Fruit fly (Drosophila melanogaster) whole organism, prepupa: Measurements from ENCODE around the gene CG13737.
A peak's percentile ranks its signal among the peaks of the same experiment; 100 is the strongest.

Source experiments
- CG10631 ChIP-seq: fragments of 200-800 bp; sonication (Bioruptor generic); optimal IDR thresholded peaks from 2 replicates; lab custom pipeline; 2016; ENCODE audit warnings: missing biosample characterization, missing genetic modification characterization
- CG11294 ChIP-seq: fragments of 200-800 bp; sonication (Bioruptor generic); IDR thresholded peaks from 2 replicates; pipeline ENCODE4 v1.3.6; 2022; ENCODE audit warnings: missing biosample characterization, missing genetic modification characterization
- CG11902 ChIP-seq: fragments of 200-800 bp; sonication (Bioruptor generic); optimal IDR thresholded peaks from 3 replicates; lab custom pipeline; 2016; ENCODE audit warnings: missing biosample characterization, missing genetic modification characterization
- CG15336 ChIP-seq: fragments of 200-800 bp; sonication (Bioruptor generic); IDR thresholded peaks from 2 replicates; pipeline ENCODE4 v1.3.6; 2022; ENCODE audit warnings: missing biosample characterization, missing genetic modification characterization
- CG16779 ChIP-seq: fragments of 200-800 bp; sonication (Bioruptor generic); optimal IDR thresholded peaks from 3 replicates; lab custom pipeline; 2017; ENCODE audit warnings: missing biosample characterization, mild to moderate bottlenecking, missing genetic modification characterization
- CG31627 ChIP-seq: fragments of 200-800 bp; sonication (Bioruptor generic); optimal IDR thresholded peaks from 3 replicates; lab custom pipeline; 2016; ENCODE audit warnings: missing biosample characterization, missing genetic modification characterization
- CG32006 ChIP-seq: fragments of 200-800 bp; sonication (Bioruptor generic); optimal IDR thresholded peaks from 3 replicates; lab custom pipeline; 2017; ENCODE audit warnings: missing biosample characterization, mild to moderate bottlenecking, missing genetic modification characterization
- CG3919 ChIP-seq: fragments of 200-800 bp; sonication (Bioruptor generic); optimal IDR thresholded peaks from 3 replicates; lab custom pipeline; 2016; ENCODE audit warnings: missing biosample characterization, missing genetic modification characterization
- CG6163 ChIP-seq: fragments of 200-800 bp; sonication (Bioruptor generic); IDR thresholded peaks from 3 replicates; pipeline ENCODE4 v1.3.6; 2022; ENCODE audit warnings: missing biosample characterization, missing genetic modification characterization
- CG6276 ChIP-seq: fragments of 200-800 bp; sonication (Bioruptor generic); optimal IDR thresholded peaks from 2 replicates; lab custom pipeline; 2017; ENCODE audit warnings: missing biosample characterization, mild to moderate bottlenecking, missing genetic modification characterization
- CG6792 ChIP-seq: fragments of 200-800 bp; sonication (Bioruptor generic); optimal IDR thresholded peaks from 3 replicates; lab custom pipeline; 2016; ENCODE audit warnings: missing biosample characterization, missing genetic modification characterization
- CG6854 ChIP-seq: fragments of 200-800 bp; sonication (Bioruptor generic); optimal IDR thresholded peaks from 2 replicates; lab custom pipeline; 2017; ENCODE audit warnings: missing biosample characterization, mild to moderate bottlenecking, missing genetic modification characterization
- CG7368 ChIP-seq: fragments of 200-800 bp; sonication (Bioruptor generic); optimal IDR thresholded peaks from 3 replicates; lab custom pipeline; 2016; ENCODE audit warnings: missing biosample characterization, missing genetic modification characterization
- CG8119 ChIP-seq: fragments of 200-800 bp; sonication (Bioruptor generic); IDR thresholded peaks from 3 replicates; pipeline ENCODE4 v1.3.6; 2022; ENCODE audit warnings: missing biosample characterization, missing genetic modification characterization
- CG8632 ChIP-seq: fragments of 200-800 bp; sonication (Bioruptor generic); optimal IDR thresholded peaks from 3 replicates; lab custom pipeline; 2016; ENCODE audit warnings: missing biosample characterization, missing genetic modification characterization
- Eip75B ChIP-seq: fragments of 200-800 bp; sonication (Bioruptor generic); optimal IDR thresholded peaks from 3 replicates; lab custom pipeline; 2016; ENCODE audit warnings: missing biosample characterization, missing genetic modification characterization
- Eip78C ChIP-seq: fragments of 200-800 bp; sonication (Bioruptor generic); peaks from one replicate; lab custom pipeline; 2016; ENCODE audit warnings: missing biosample characterization, missing genetic modification characterization
- Eip93F ChIP-seq: fragments of 200-800 bp; sonication (Bioruptor generic); optimal IDR thresholded peaks from 2 replicates; lab custom pipeline; 2016; ENCODE audit warnings: missing biosample characterization, mild to moderate bottlenecking, missing genetic modification characterization
- Ets21C ChIP-seq: fragments of 200-800 bp; sonication (Bioruptor generic); optimal IDR thresholded peaks from 3 replicates; lab custom pipeline; 2016; ENCODE audit warnings: missing biosample characterization, missing genetic modification characterization
- Ets96B ChIP-seq: fragments of 200-800 bp; optimal IDR thresholded peaks from 2 replicates; lab custom pipeline; 2019; ENCODE audit warnings: missing biosample characterization, mild to moderate bottlenecking, missing genetic modification characterization, moderate library complexity
- Gug ChIP-seq: fragments of 200-800 bp; sonication (Bioruptor generic); IDR thresholded peaks from 2 replicates; pipeline ENCODE4 v1.3.6; 2022; ENCODE audit warnings: missing biosample characterization, missing genetic modification characterization
- Hr39 ChIP-seq: fragments of 200-800 bp; sonication (Bioruptor generic); optimal IDR thresholded peaks from 2 replicates; lab custom pipeline; 2016; ENCODE audit warnings: missing biosample characterization, missing genetic modification characterization
- Hr4 ChIP-seq: fragments of 200-800 bp; sonication (Bioruptor generic); optimal IDR thresholded peaks from 3 replicates; lab custom pipeline; 2016; ENCODE audit warnings: missing biosample characterization, missing genetic modification characterization
- Lpt ChIP-seq: fragments of 200-800 bp; sonication (Bioruptor generic); optimal IDR thresholded peaks from 3 replicates; lab custom pipeline; 2016; ENCODE audit warnings: missing biosample characterization, missing genetic modification characterization
- OdsH ChIP-seq: fragments of 200-800 bp; sonication (Bioruptor generic); optimal IDR thresholded peaks from 3 replicates; lab custom pipeline; 2016; ENCODE audit warnings: missing biosample characterization, missing genetic modification characterization
- Smox ChIP-seq: fragments of 200-800 bp; sonication (Bioruptor generic); optimal IDR thresholded peaks from 3 replicates; lab custom pipeline; 2016; ENCODE audit warnings: missing biosample characterization, missing genetic modification characterization
- Sox14 ChIP-seq: fragments of 200-800 bp; sonication (Bioruptor generic); optimal IDR thresholded peaks from 3 replicates; lab custom pipeline; 2016; ENCODE audit warnings: missing biosample characterization, missing genetic modification characterization
- Sox15 ChIP-seq: fragments of 200-800 bp; sonication (Bioruptor generic); optimal IDR thresholded peaks from 3 replicates; lab custom pipeline; 2016; ENCODE audit warnings: missing biosample characterization, missing genetic modification characterization
- cyc ChIP-seq: fragments of 200-800 bp; sonication (Bioruptor generic); optimal IDR thresholded peaks from 3 replicates; lab custom pipeline; 2016; ENCODE audit warnings: missing biosample characterization, missing genetic modification characterization
- dac ChIP-seq: fragments of 200-800 bp; sonication (Bioruptor generic); optimal IDR thresholded peaks from 2 replicates; lab custom pipeline; 2017; ENCODE audit warnings: missing biosample characterization, mild to moderate bottlenecking, missing genetic modification characterization
- dsx ChIP-seq: fragments of 200-800 bp; optimal IDR thresholded peaks from 3 replicates; lab custom pipeline; 2019; ENCODE audit warnings: missing biosample characterization, mild to moderate bottlenecking, missing genetic modification characterization, moderate library complexity; ENCODE audit not compliant: poor library complexity, severe bottlenecking
- eg ChIP-seq: fragments of 200-800 bp; sonication (Bioruptor generic); IDR thresholded peaks from 3 replicates; pipeline ENCODE4 v1.3.6; 2022; ENCODE audit warnings: missing biosample characterization, missing genetic modification characterization
- fd85E ChIP-seq: fragments of 200-800 bp; sonication (Bioruptor generic); optimal IDR thresholded peaks from 3 replicates; lab custom pipeline; 2016; ENCODE audit warnings: missing biosample characterization, missing genetic modification characterization
- pdm3 ChIP-seq: fragments of 200-800 bp; sonication (Bioruptor generic); optimal IDR thresholded peaks from 3 replicates; lab custom pipeline; 2016; ENCODE audit warnings: missing biosample characterization, missing genetic modification characterization
- spab ChIP-seq: fragments of 200-800 bp; sonication (Bioruptor generic); optimal IDR thresholded peaks from 2 replicates; lab custom pipeline; 2017; ENCODE audit warnings: missing biosample characterization, mild to moderate bottlenecking, missing genetic modification characterization, missing genetic modification reagents
- svp ChIP-seq: fragments of 200-800 bp; sonication (Bioruptor generic); peaks from one replicate; lab custom pipeline; 2016; ENCODE audit warnings: missing biosample characterization, missing genetic modification characterization
- topi ChIP-seq: fragments of 200-800 bp; sonication (Bioruptor generic); optimal IDR thresholded peaks from 3 replicates; lab custom pipeline; 2016; ENCODE audit warnings: missing biosample characterization, missing genetic modification characterization

CG13737 gene

dm6 chr3L:13919794-13920631, 41.2 kb downstream of the CG13737 start (continued):
- peak; percentile 57 for TF ChIP-seq CG31627 (GFP tag; lab: Kevin White, UChicago)
- peak; percentile 58 for TF ChIP-seq Lpt (GFP tag; lab: Kevin White, UChicago)
- peak; percentile 50 for TF ChIP-seq spab (GFP tag; lab: Kevin White, UChicago)
- peak; percentile 84 for TF ChIP-seq Hr4 (GFP tag; lab: Kevin White, UChicago)
- TF ChIP-seq CG32006 (GFP tag; lab: Kevin White, UChicago): peak; percentile 88
- peak; percentile 78 for TF ChIP-seq pdm3 (GFP tag; lab: Kevin White, UChicago)
- TF ChIP-seq CG11902 (GFP tag; lab: Kevin White, UChicago): no peak
- TF ChIP-seq CG10631 (GFP tag; lab: Kevin White, UChicago): peak; percentile 77
- TF ChIP-seq Smox (GFP tag; lab: Kevin White, UChicago): peak; percentile 74
- TF ChIP-seq CG8632 (GFP tag; lab: Kevin White, UChicago): peak; percentile 61
- TF ChIP-seq CG11294 (GFP tag; lab: Robert Waterston, UW): peak; percentile 34; the same call in 1 of the 2 replicates
- peak; percentile 59 for TF ChIP-seq Ets21C
- TF ChIP-seq CG15336 (GFP tag; lab: Robert Waterston, UW): peak; percentile 65; the same call in 1 of the 2 replicates
- peak; percentile 54 for TF ChIP-seq dsx (GFP tag; lab: Kevin White, UChicago)
- TF ChIP-seq Sox15 (GFP tag; lab: Kevin White, UChicago): peak; percentile 53
- no peak for TF ChIP-seq fd85E (GFP tag; lab: Kevin White, UChicago)
- TF ChIP-seq Eip78C (GFP tag; lab: Kevin White, UChicago): peak; percentile 85
- TF ChIP-seq CG6163: 0 out of 3 replicates have a peak, but pooled peaks have one; percentile 32
- peak; percentile 6 for TF ChIP-seq CG7368 (GFP tag; lab: Kevin White, UChicago)
- peak; percentile 62 for TF ChIP-seq cyc
- TF ChIP-seq topi: peak; percentile 62
- no peak for TF ChIP-seq Eip93F (GFP tag; lab: Kevin White, UChicago)
- TF ChIP-seq CG6276 (GFP tag; lab: Kevin White, UChicago): peak; percentile 57
- TF ChIP-seq CG8119 (GFP tag; lab: Robert Waterston, UW): peak; percentile 67; the same call in 2 of the 3 replicates
- peak; percentile 63 for TF ChIP-seq CG6792 (GFP tag; lab: Kevin White, UChicago)
- TF ChIP-seq Hr39 (GFP tag; lab: Kevin White, UChicago): peak; percentile 68
- peak; percentile 46 for TF ChIP-seq dac

dm6 chr3L:13920632-13920981, 41.8 kb downstream of the CG13737 start:
- TF ChIP-seq Lpt (GFP tag; lab: Kevin White, UChicago) (no peak), svp (GFP tag; lab: Kevin White, UChicago) (no peak), Gug (GFP tag; lab: Robert Waterston, UW) (no peak), CG31627 (GFP tag; lab: Kevin White, UChicago) (no peak), Eip75B (no peak), CG6854 (GFP tag; lab: Kevin White, UChicago) (no peak), CG3919 (GFP tag; lab: Kevin White, UChicago) (no peak), Sox14 (GFP tag; lab: Kevin White, UChicago) (no peak), CG7368 (GFP tag; lab: Kevin White, UChicago) (no peak), Ets96B (tag; lab: Kevin White, UChicago) (no peak), CG11902 (GFP tag; lab: Kevin White, UChicago) (no peak), OdsH (no peak), eg (GFP tag; lab: Robert Waterston, UW) (no peak), CG6276 (GFP tag; lab: Kevin White, UChicago) (no peak), CG16779 (tag; lab: Kevin White, UChicago) (no peak)
